Worm (Caenorhabditis elegans) whole organism, mixed stage, embryonic: ENCODE results near the gene lgc-39.

ENCODE experiments used
- bed-3 ChIP-seq: fragments of 200-800 bp; sonication (Bioruptor generic); optimal IDR thresholded peaks from 3 replicates; lab custom pipeline; 2018; ENCODE audit warnings: mild to moderate bottlenecking, missing genetic modification characterization, moderate library complexity, missing compliant biosample characterization
- ceh-39 ChIP-seq: fragments of 150-350 bp; optimal IDR thresholded peaks from 2 replicates; lab custom pipeline; 2014; ENCODE audit warnings: missing biosample characterization, missing genetic modification characterization
- ceh-83 ChIP-seq: fragments of 200-800 bp; sonication (Bioruptor generic); optimal IDR thresholded peaks from 2 replicates; lab custom pipeline; 2018; ENCODE audit warnings: mild to moderate bottlenecking, missing genetic modification characterization, missing compliant biosample characterization
- ces-1 ChIP-seq: fragments of 150-350 bp; optimal IDR thresholded peaks from 2 replicates; lab custom pipeline; 2014; ENCODE audit warnings: missing biosample characterization, missing genetic modification reagents, missing genetic modification characterization
- cnd-1 ChIP-seq: fragments of 200-800 bp; sonication (Bioruptor generic); optimal IDR thresholded peaks from 2 replicates; lab custom pipeline; 2018; ENCODE audit warnings: mild to moderate bottlenecking, missing genetic modification characterization, missing compliant biosample characterization
- elt-1 ChIP-seq: sonication (generic microtip); optimal IDR thresholded peaks from 2 replicates; lab custom pipeline; 2017; ENCODE audit warnings: missing genetic modification characterization, mild to moderate bottlenecking, missing compliant biosample characterization, antibody characterized with exemption, moderate library complexity, borderline replicate concordance; ENCODE audit not compliant: insufficient read depth
- elt-3 ChIP-seq: fragments of 150-350 bp; optimal IDR thresholded peaks from 2 replicates; lab custom pipeline; 2014; ENCODE audit warnings: missing biosample characterization, missing genetic modification characterization
- flh-1 ChIP-seq: fragments of 200-800 bp; sonication (Bioruptor generic); optimal IDR thresholded peaks from 2 replicates; lab custom pipeline; 2018; ENCODE audit warnings: mild to moderate bottlenecking, missing genetic modification characterization, moderate library complexity, missing compliant biosample characterization
- ham-2 ChIP-seq: fragments of 200-800 bp; sonication (Bioruptor generic); optimal IDR thresholded peaks from 2 replicates; lab custom pipeline; 2018; ENCODE audit warnings: mild to moderate bottlenecking, missing genetic modification characterization, missing compliant biosample characterization
- lin-13 ChIP-seq: fragments of 150-350 bp; optimal IDR thresholded peaks from 2 replicates; lab custom pipeline; 2014; ENCODE audit warnings: missing biosample characterization, missing genetic modification characterization
- lin-32 ChIP-seq: fragments of 200-800 bp; sonication (Bioruptor generic); optimal IDR thresholded peaks from 2 replicates; lab custom pipeline; 2018; ENCODE audit warnings: mild to moderate bottlenecking, missing genetic modification characterization, missing compliant biosample characterization
- lsy-2 ChIP-seq: fragments of 150-350 bp; optimal IDR thresholded peaks from 2 replicates; lab custom pipeline; 2014; ENCODE audit warnings: missing biosample characterization, missing genetic modification characterization
- mab-5 ChIP-seq: fragments of 150-350 bp; optimal IDR thresholded peaks from 2 replicates; lab custom pipeline; 2014; ENCODE audit warnings: missing biosample characterization, missing genetic modification characterization
- mep-1 ChIP-seq: fragments of 150-350 bp; optimal IDR thresholded peaks from 2 replicates; lab custom pipeline; 2017; ENCODE audit warnings: missing biosample characterization, missing genetic modification reagents, missing genetic modification characterization, inconsistent platforms
- mls-2 ChIP-seq: sonication (generic microtip); optimal IDR thresholded peaks from 2 replicates; lab custom pipeline; 2016; ENCODE audit warnings: mild to moderate bottlenecking, missing genetic modification characterization, moderate library complexity, missing compliant biosample characterization
- nhr-12 ChIP-seq: fragments of 150-350 bp; optimal IDR thresholded peaks from 2 replicates; lab custom pipeline; 2014; ENCODE audit warnings: missing biosample characterization, missing genetic modification characterization
- nhr-2 ChIP-seq: fragments of 150-350 bp; optimal IDR thresholded peaks from 2 replicates; lab custom pipeline; 2014; ENCODE audit warnings: missing biosample characterization, missing genetic modification characterization
- nhr-237 ChIP-seq: fragments of 150-350 bp; optimal IDR thresholded peaks from 2 replicates; lab custom pipeline; 2014; ENCODE audit warnings: missing biosample characterization, missing genetic modification characterization
- nhr-28 ChIP-seq: fragments of 150-350 bp; optimal IDR thresholded peaks from 2 replicates; lab custom pipeline; 2014; ENCODE audit warnings: missing biosample characterization, missing genetic modification characterization
- pha-4 ChIP-seq: fragments of 150-350 bp; optimal IDR thresholded peaks from 2 replicates; lab custom pipeline; 2018; ENCODE audit warnings: missing biosample characterization, missing genetic modification reagents, missing genetic modification characterization
- sem-2 ChIP-seq: fragments of 200-800 bp; sonication (Bioruptor generic); optimal IDR thresholded peaks from 2 replicates; lab custom pipeline; 2018; ENCODE audit warnings: mild to moderate bottlenecking, missing genetic modification characterization, missing compliant biosample characterization
- snpc-4 ChIP-seq: fragments of 150-350 bp; optimal IDR thresholded peaks from 2 replicates; lab custom pipeline; 2014; ENCODE audit warnings: missing biosample characterization, missing genetic modification characterization
- sptf-1 ChIP-seq: sonication (generic microtip); optimal IDR thresholded peaks from 2 replicates; lab custom pipeline; 2017; ENCODE audit warnings: mild to moderate bottlenecking, missing genetic modification characterization, moderate library complexity, missing compliant biosample characterization
- tbx-8 ChIP-seq: fragments of 200-800 bp; sonication (Bioruptor generic); optimal IDR thresholded peaks from 2 replicates; lab custom pipeline; 2018; ENCODE audit warnings: mild to moderate bottlenecking, missing genetic modification characterization, moderate library complexity, missing compliant biosample characterization
- unc-120 ChIP-seq: sonication (generic microtip); optimal IDR thresholded peaks from 2 replicates; lab custom pipeline; 2017; ENCODE audit warnings: missing genetic modification characterization, missing compliant biosample characterization; ENCODE audit not compliant: poor library complexity, severe bottlenecking
- unc-39 ChIP-seq: fragments of 150-350 bp; optimal IDR thresholded peaks from 2 replicates; lab custom pipeline; 2014; ENCODE audit warnings: missing biosample characterization, missing genetic modification characterization
- unc-62 ChIP-seq: fragments of 150-350 bp; optimal IDR thresholded peaks from 2 replicates; lab custom pipeline; 2014; ENCODE audit warnings: missing biosample characterization, missing genetic modification reagents, missing genetic modification characterization
- zip-8 ChIP-seq: fragments of 150-350 bp; optimal IDR thresholded peaks from 2 replicates; lab custom pipeline; 2014; ENCODE audit warnings: missing biosample characterization, missing genetic modification characterization
- ztf-11 ChIP-seq: fragments of 150-350 bp; optimal IDR thresholded peaks from 2 replicates; lab custom pipeline; 2014; ENCODE audit warnings: missing biosample characterization, missing genetic modification characterization

lgc-39 gene

DNA sequence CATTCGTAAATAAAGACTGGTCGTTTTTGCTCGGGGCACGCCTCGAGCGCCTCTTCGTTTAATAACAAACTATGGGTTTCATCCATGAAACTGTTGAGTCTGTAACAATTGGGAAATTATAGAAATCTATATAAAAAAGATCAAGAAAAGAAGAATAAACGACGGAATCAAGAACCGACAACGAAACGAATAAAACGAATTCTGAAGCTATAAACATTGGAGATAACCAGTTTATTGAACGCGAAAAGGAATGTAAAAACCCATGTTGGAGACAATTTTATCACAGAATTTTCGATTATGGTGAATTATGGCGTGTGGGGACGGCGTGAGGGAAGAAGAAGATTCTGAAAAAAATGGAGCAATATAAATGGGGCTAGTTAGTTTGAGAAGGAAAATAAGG lies 39.5 kb downstream of the lgc-39 start, which contains the start of gene soap-1:
TSS of gene soap-1 (minus strand) at position 101 of the 400 bp plus-strand sequence.
- no peak for TF ChIP-seq ham-2 (GFP tag; lab: Kevin White, UChicago)
- TF ChIP-seq unc-120 (tag; lab: Kevin White, UChicago): no peak

DNA sequence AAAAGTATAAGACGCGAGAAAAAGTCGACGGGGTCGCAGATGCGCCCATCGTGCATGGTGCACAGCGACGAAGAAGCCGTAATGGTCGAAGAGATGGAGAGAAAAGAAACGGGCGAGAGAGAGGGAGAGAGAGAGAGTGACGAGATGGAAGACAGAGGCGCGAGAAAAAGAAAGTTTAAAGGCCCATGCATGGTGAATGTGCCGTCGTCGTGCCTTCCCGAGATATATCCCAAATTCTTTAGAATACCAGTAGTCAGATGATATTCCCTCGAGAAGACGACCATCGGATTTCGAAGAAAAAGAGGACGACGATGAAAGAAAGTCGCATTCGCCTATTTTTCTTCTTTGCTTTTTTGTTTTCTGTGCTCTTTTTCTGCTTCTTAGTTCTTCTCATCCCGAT lies 40.7 kb downstream of the lgc-39 start:
- TF ChIP-seq ham-2 (GFP tag; lab: Kevin White, UChicago) (no peak), bed-3 (GFP tag; lab: Kevin White, UChicago) (no peak)

- TF ChIP-seq snpc-4 (tag; lab: Kevin White, UChicago) (no peak), lsy-2 (tag; lab: Kevin White, UChicago) (no peak), mls-2 (tag; lab: Kevin White, UChicago) (no peak), mep-1 (tag; lab: Kevin White, UChicago) (no peak), cnd-1 (tag; lab: Kevin White, UChicago) (no peak), nhr-2 (tag; lab: Kevin White, UChicago) (no peak), sptf-1 (tag; lab: Kevin White, UChicago) (no peak), nhr-237 (tag; lab: Kevin White, UChicago) (no peak), elt-1 (no peak), flh-1 (no peak), bed-3 (GFP tag; lab: Kevin White, UChicago) (no peak), elt-3 (tag; lab: Kevin White, UChicago) (no peak), unc-120 (tag; lab: Kevin White, UChicago) (no peak), ces-1 (GFP tag; lab: Kevin White, UChicago) (no peak), ceh-39 (no peak), mab-5 (tag; lab: Kevin White, UChicago) (no peak), ham-2 (GFP tag; lab: Kevin White, UChicago) (no peak), pha-4 (tag; lab: Kevin White, UChicago) (no peak), unc-39 (tag; lab: Kevin White, UChicago) (no peak), lin-13 (tag; lab: Kevin White, UChicago) (no peak)
Measured at ce11 chrV:7218988-7219387, 43.7 kb downstream of the lgc-39 start, which contains the start of gene C13F10.5. Gene C13F10.5, minus strand, starts transcription at chrV:7219088.

DNA sequence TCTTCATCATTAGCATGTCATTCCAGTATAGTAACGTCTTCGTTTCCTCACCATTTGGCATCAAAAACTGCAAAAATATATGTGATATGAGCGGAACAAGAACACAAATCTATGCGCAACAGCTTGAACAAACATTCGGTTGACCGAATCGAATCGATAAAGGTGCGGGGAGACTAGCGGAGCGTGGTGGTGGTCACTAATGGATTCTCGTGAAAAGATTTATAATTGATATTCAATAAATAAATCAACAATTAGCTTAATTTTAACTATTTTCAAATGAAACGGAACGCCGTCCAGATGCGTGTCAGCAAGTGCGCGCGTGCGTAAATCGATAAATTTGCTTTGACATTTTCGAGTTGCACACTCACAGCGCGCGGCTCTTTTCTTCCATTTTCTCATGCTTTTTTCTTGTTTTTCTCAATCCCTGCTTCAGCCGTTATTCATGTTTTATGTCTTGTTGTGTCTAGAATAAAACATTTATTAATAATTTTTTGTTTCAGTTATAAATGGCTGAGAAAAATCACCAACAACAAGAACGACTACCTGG lies 45.7 kb downstream of the lgc-39 start, which contains the start of the genes C13F10.8, C13F10.6 and kxd-1:
TSS of gene C13F10.8 (minus strand) at position 51 of the 547 bp plus-strand sequence.
TSS of gene C13F10.6 (minus strand) at position 67 of the 547 bp plus-strand sequence.
TSS of gene kxd-1 (plus strand) at position 497 of the 547 bp plus-strand sequence.
- peak; percentile 15 for TF ChIP-seq mep-1 (tag; lab: Kevin White, UChicago)
- no peak for TF ChIP-seq nhr-28 (tag; lab: Kevin White, UChicago)
- no peak for TF ChIP-seq cnd-1 (tag; lab: Kevin White, UChicago)
- no peak for TF ChIP-seq unc-62 (GFP tag; lab: Kevin White, UChicago)
- no peak for TF ChIP-seq ztf-11 (tag; lab: Kevin White, UChicago)
- TF ChIP-seq pha-4 (tag; lab: Kevin White, UChicago): no peak

DNA sequence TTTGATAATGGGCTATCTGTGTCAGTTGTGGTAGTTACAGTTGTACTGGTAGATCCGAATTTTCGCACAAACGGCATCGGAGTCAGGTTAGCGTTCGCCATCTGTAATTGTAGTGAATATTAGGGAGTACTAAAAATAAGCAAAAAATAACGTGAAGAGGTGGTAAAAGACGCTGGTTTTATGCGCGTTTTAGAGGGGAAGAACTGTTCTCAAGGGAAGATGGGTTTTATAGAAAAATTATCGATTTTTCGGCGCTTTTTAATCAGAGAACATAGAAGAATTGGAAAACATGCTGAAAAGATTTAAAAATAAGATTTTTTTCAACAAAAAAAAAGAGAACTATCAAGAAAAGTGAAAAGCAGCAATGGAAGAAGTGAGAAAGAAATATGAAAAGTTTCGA lies 47.9 kb downstream of the lgc-39 start, which contains the start of gene C13F10.7:
TSS of gene C13F10.7 (minus strand) at position 101 of the 400 bp plus-strand sequence.
- no peak for TF ChIP-seq ces-1 (GFP tag; lab: Kevin White, UChicago)
- no peak for TF ChIP-seq ceh-83 (GFP tag; lab: Kevin White, UChicago)
- no peak for TF ChIP-seq nhr-237 (tag; lab: Kevin White, UChicago)
- TF ChIP-seq unc-62 (GFP tag; lab: Kevin White, UChicago): no peak
- TF ChIP-seq lin-32 (GFP tag; lab: Kevin White, UChicago): no peak
- TF ChIP-seq sem-2: no peak
- TF ChIP-seq zip-8 (tag; lab: Kevin White, UChicago): no peak
- no peak for TF ChIP-seq nhr-12 (tag; lab: Kevin White, UChicago)
- TF ChIP-seq tbx-8 (GFP tag; lab: Kevin White, UChicago): no peak
- TF ChIP-seq elt-1: no peak
- TF ChIP-seq snpc-4 (tag; lab: Kevin White, UChicago): no peak
- no peak for TF ChIP-seq elt-3 (tag; lab: Kevin White, UChicago)
- TF ChIP-seq, all 35 proteins: peak for 0
